Fruit fly (Drosophila melanogaster): ENCODE measurements around the gene Tango10.
A peak's percentile ranks its signal among the peaks of the same experiment; 100 is the strongest.

The Tango10 gene

dm6 chrX:11709799-11710720 lies 10.0 kb upstream of the Tango10 start, which contains the start of gene FucT6 (continued):
- TF ChIP-seq ap (GFP tag; IDR thresholded peaks at IDR 0.05) (no peak), NfI (GFP tag; optimal IDR thresholded peaks at IDR 0.05) (no peak), lola (GFP tag; optimal IDR thresholded peaks at IDR 0.05) (no peak), tx (GFP tag; optimal IDR thresholded peaks at IDR 0.05) (no peak), CG14965 (GFP tag; optimal IDR thresholded peaks at IDR 0.05; ENCODE audit: borderline replicate concordance) (no peak), sd (tag; optimal IDR thresholded peaks at IDR 0.05) (no peak), tna (GFP tag; IDR thresholded peaks at IDR 0.05; ENCODE audit: partially characterized antibody) (peak; percentile 88), Ets65A (GFP tag) (no peak), CG3838 (GFP tag; optimal IDR thresholded peaks at IDR 0.05) (no peak), CG33557 (GFP tag; optimal IDR thresholded peaks at IDR 0.05) (no peak), CG11696 (GFP tag; IDR thresholded peaks at IDR 0.05) (no peak), CG4617 (GFP tag; optimal IDR thresholded peaks at IDR 0.05; ENCODE audit: borderline replicate concordance) (peak; percentile 79), nerfin-2 (GFP tag; IDR thresholded peaks at IDR 0.05; ENCODE audit: partially characterized antibody) (peak; percentile 82), pzg (GFP tag; optimal IDR thresholded peaks at IDR 0.05) (peak; percentile 94), pros (GFP tag; optimal IDR thresholded peaks at IDR 0.05) (no peak), tll (GFP tag; optimal IDR thresholded peaks at IDR 0.05) (no peak), CTCF (GFP tag; optimal IDR thresholded peaks at IDR 0.05) (no peak), schlank (tag; optimal IDR thresholded peaks at IDR 0.05) (no peak), zen (tag; optimal IDR thresholded peaks at IDR 0.05) (peak; percentile 21), D (optimal IDR thresholded peaks at IDR 0.05) (no peak), D (GFP tag; optimal IDR thresholded peaks at IDR 0.05) (no peak), Dfd (GFP tag; optimal IDR thresholded peaks at IDR 0.05) (no peak), Mrtf (GFP tag; IDR thresholded peaks at IDR 0.05) (no peak), ATbp (GFP tag; optimal IDR thresholded peaks at IDR 0.05) (peak; percentile 33), NC2β (GFP tag; optimal IDR thresholded peaks at IDR 0.05) (peak; percentile 1), CG8944 (GFP tag; optimal IDR thresholded peaks at IDR 0.05) (no peak), ftz-f1 (GFP tag; optimal IDR thresholded peaks at IDR 0.05) (no peak), Myb (GFP tag; optimal IDR thresholded peaks at IDR 0.05) (peak; percentile 99), CG16813 (GFP tag; IDR thresholded peaks at IDR 0.05; ENCODE audit: partially characterized antibody) (peak; percentile 87), zen2 (GFP tag; IDR thresholded peaks at IDR 0.05; ENCODE audit: partially characterized antibody) (peak; percentile 76), CG13424 (tag; optimal IDR thresholded peaks at IDR 0.05) (peak; percentile 1), CG13775 (GFP tag; optimal IDR thresholded peaks at IDR 0.05) (peak; percentile 9), CG4820 (GFP tag; optimal IDR thresholded peaks at IDR 0.05) (no peak), trh (GFP tag; optimal IDR thresholded peaks at IDR 0.05) (no peak), ase (GFP tag; IDR thresholded peaks at IDR 0.05) (no peak), zfh2 (GFP tag; optimal IDR thresholded peaks at IDR 0.05) (peak; percentile 8), Nf-YB (GFP tag; optimal IDR thresholded peaks at IDR 0.05) (no peak), cg (GFP tag; optimal IDR thresholded peaks at IDR 0.05) (peak; percentile 54), pnt (GFP tag; optimal IDR thresholded peaks at IDR 0.05) (no peak), ttk (GFP tag; IDR thresholded peaks at IDR 0.05) (no peak), CG12659 (GFP tag; optimal IDR thresholded peaks at IDR 0.05) (peak; percentile 51), CG7372 (GFP tag; IDR thresholded peaks at IDR 0.05) (no peak), Vsx1 (GFP tag; optimal IDR thresholded peaks at IDR 0.05) (no peak), tup (GFP tag; optimal IDR thresholded peaks at IDR 0.05) (no peak), CG12299 (tag; optimal IDR thresholded peaks at IDR 0.05) (no peak), caup (GFP tag; optimal IDR thresholded peaks at IDR 0.05; ENCODE audit: severe bottlenecking) (peak; percentile 11), danr (GFP tag; IDR thresholded peaks at IDR 0.05) (no peak), HmgD (GFP tag; optimal IDR thresholded peaks at IDR 0.05) (peak; percentile 16), Side (GFP tag; optimal IDR thresholded peaks at IDR 0.05) (no peak)
